Worm (Caenorhabditis elegans) whole organism, late embryonic: Measurements from ENCODE around the gene nhr-253.

ENCODE experiments used
- C38D4.7 ChIP-seq: fragments of 200-800 bp; sonication (Bioruptor generic); optimal IDR thresholded peaks from 2 replicates; lab custom pipeline; 2018; ENCODE audit warnings: mild to moderate bottlenecking, missing genetic modification characterization, moderate library complexity, missing compliant biosample characterization
- ama-1 ChIP-seq: fragments of 150-350 bp; optimal IDR thresholded peaks from 2 replicates; lab custom pipeline; 2014
- ceh-30 ChIP-seq: fragments of 150-350 bp; optimal IDR thresholded peaks from 2 replicates; lab custom pipeline; 2014; ENCODE audit warnings: missing biosample characterization, missing genetic modification characterization
- hlh-15 ChIP-seq: sonication (generic microtip); optimal IDR thresholded peaks from 2 replicates; lab custom pipeline; 2016; ENCODE audit warnings: missing genetic modification characterization, missing compliant biosample characterization
- nhr-11 ChIP-seq: fragments of 150-350 bp; optimal IDR thresholded peaks from 2 replicates; lab custom pipeline; 2014; ENCODE audit warnings: missing biosample characterization, missing genetic modification characterization
- pag-3 ChIP-seq: sonication (generic microtip); optimal IDR thresholded peaks from 2 replicates; lab custom pipeline; 2016; ENCODE audit warnings: missing compliant biosample characterization, missing genetic modification characterization, borderline replicate concordance
- unc-55 ChIP-seq: sonication (generic microtip); optimal IDR thresholded peaks from 2 replicates; lab custom pipeline; 2017; ENCODE audit warnings: missing biosample characterization, missing genetic modification reagents, missing genetic modification characterization

DNA sequence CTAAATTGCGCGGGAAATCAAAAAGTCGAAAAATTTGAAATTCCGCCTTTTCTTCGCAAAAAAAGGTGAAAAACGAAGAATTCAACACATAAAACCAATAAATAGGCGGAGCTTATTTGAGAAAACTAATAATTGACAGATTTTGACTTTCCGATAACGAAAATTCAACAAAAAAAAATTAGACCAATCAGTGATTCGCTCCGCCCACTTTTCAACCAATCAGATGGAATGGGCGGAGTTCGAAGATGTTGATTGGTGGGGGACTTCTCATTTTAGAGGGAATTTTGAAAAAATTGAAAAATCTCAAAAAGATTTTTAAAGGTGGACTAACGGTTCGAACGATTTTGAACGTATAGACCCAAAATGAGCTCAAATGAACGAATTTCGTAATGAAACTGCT, 45.6 kb upstream of the nhr-253 start:
- TF ChIP-seq nhr-11, result no peak
- no peak for TF ChIP-seq C38D4.7 (GFP tag; lab: Kevin White, UChicago)
- TF ChIP-seq unc-55 (GFP tag; lab: Kevin White, UChicago), result no peak
- no peak for TF ChIP-seq ama-1 (lab: Kevin White, UChicago)
- TF ChIP-seq pag-3, result no peak
- no peak for TF ChIP-seq ceh-30
- no peak for TF ChIP-seq hlh-15
